Fruit fly (Drosophila melanogaster) whole organism: ENCODE measurements around the gene CG43049.

Experiments
- CG8478 ChIP-seq: fragments of >200 bp; optimal IDR thresholded peaks from 2 replicates; lab custom pipeline; 2018; ENCODE audit warnings: inconsistent platforms
- Dll ChIP-seq: fragments of >200 bp; optimal IDR thresholded peaks from 2 replicates; lab custom pipeline; 2017
- EcR ChIP-seq, 2 experiments: fragments of >200 bp; optimal IDR thresholded peaks; 2 replicates each; lab custom pipeline; 2017; ENCODE audit warnings: missing biosample characterization in 2 of 2, missing genetic modification characterization in 2 of 2, missing genetic modification reagents in 2 of 2
- usp ChIP-seq: fragments of >200 bp; optimal IDR thresholded peaks from 2 replicates; lab custom pipeline; 2017; ENCODE audit warnings: missing biosample characterization, missing genetic modification characterization, mixed read lengths

DNA sequence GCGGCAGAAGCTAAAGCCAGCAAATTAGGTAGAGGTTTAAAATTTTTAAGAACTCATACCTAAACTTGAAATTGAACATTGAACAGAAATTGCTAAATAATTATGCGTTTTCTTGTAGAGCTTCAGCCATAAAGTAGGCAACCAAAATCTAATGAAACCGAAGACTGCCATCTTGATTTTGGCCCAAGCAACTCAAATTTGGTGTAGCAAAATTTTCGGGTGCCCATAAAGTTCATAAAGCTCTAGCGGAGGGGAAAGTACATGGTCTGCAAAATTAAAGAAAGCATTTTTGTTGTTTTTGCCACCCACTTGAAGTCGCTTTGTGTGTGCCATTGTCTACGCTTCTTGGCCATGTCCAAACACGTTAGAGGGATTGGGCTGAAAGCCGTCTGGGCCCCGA is 32.1 kb downstream of the CG43049 start:
- TF ChIP-seq usp (GFP tag; lab: Kevin White, UChicago), result no peak
- no peak for TF ChIP-seq EcR (GFP tag; optimal IDR thresholded peaks at IDR 0.05; lab: Kevin White, UChicago)
- TF ChIP-seq Dll (lab: Kevin White, UChicago), result no peak
- no peak for TF ChIP-seq CG8478 (lab: Kevin White, UChicago)
